Worm (Caenorhabditis elegans): Measurements from ENCODE around the gene ceh-30.

ce11 chrX:3087647-3088046 lies 24.3 kb downstream of the ceh-30 start:
- TF ChIP-seq unc-62 (GFP tag; optimal IDR thresholded peaks at IDR 0.05) (no peak), snpc-4 (tag; optimal IDR thresholded peaks at IDR 0.05) (no peak)
